Worm (Caenorhabditis elegans) whole organism, mixed stage, embryonic: ENCODE results near the gene algn-12.

ENCODE experiments used
- M03D4.4 ChIP-seq: sonication (generic microtip); optimal IDR thresholded peaks from 2 replicates; lab custom pipeline; 2017; ENCODE audit warnings: mild to moderate bottlenecking, missing genetic modification characterization, missing compliant biosample characterization
- bed-3 ChIP-seq: fragments of 200-800 bp; sonication (Bioruptor generic); optimal IDR thresholded peaks from 3 replicates; lab custom pipeline; 2018; ENCODE audit warnings: mild to moderate bottlenecking, missing genetic modification characterization, moderate library complexity, missing compliant biosample characterization
- blmp-1 ChIP-seq: fragments of 150-350 bp; optimal IDR thresholded peaks from 2 replicates; lab custom pipeline; 2014; ENCODE audit warnings: missing biosample characterization, missing genetic modification characterization
- ceh-43 ChIP-seq: fragments of 200-800 bp; sonication (Bioruptor generic); optimal IDR thresholded peaks from 2 replicates; lab custom pipeline; 2018; ENCODE audit warnings: mild to moderate bottlenecking, missing genetic modification characterization, moderate library complexity, missing compliant biosample characterization
- ceh-83 ChIP-seq: fragments of 200-800 bp; sonication (Bioruptor generic); optimal IDR thresholded peaks from 2 replicates; lab custom pipeline; 2018; ENCODE audit warnings: mild to moderate bottlenecking, missing genetic modification characterization, missing compliant biosample characterization
- ces-1 ChIP-seq: fragments of 150-350 bp; optimal IDR thresholded peaks from 2 replicates; lab custom pipeline; 2014; ENCODE audit warnings: missing biosample characterization, missing genetic modification reagents, missing genetic modification characterization
- cnd-1 ChIP-seq: fragments of 200-800 bp; sonication (Bioruptor generic); optimal IDR thresholded peaks from 2 replicates; lab custom pipeline; 2018; ENCODE audit warnings: mild to moderate bottlenecking, missing genetic modification characterization, missing compliant biosample characterization
- drap-1 ChIP-seq: fragments of 200-800 bp; sonication (Bioruptor generic); optimal IDR thresholded peaks from 3 replicates; lab custom pipeline; 2018; ENCODE audit warnings: mild to moderate bottlenecking, missing genetic modification characterization, missing compliant biosample characterization
- elt-1 ChIP-seq: sonication (generic microtip); optimal IDR thresholded peaks from 2 replicates; lab custom pipeline; 2017; ENCODE audit warnings: missing genetic modification characterization, mild to moderate bottlenecking, missing compliant biosample characterization, antibody characterized with exemption, moderate library complexity, borderline replicate concordance; ENCODE audit not compliant: insufficient read depth
- elt-3 ChIP-seq: fragments of 150-350 bp; optimal IDR thresholded peaks from 2 replicates; lab custom pipeline; 2014; ENCODE audit warnings: missing biosample characterization, missing genetic modification characterization
- ham-2 ChIP-seq: fragments of 200-800 bp; sonication (Bioruptor generic); optimal IDR thresholded peaks from 2 replicates; lab custom pipeline; 2018; ENCODE audit warnings: mild to moderate bottlenecking, missing genetic modification characterization, missing compliant biosample characterization
- lsy-2 ChIP-seq: fragments of 150-350 bp; optimal IDR thresholded peaks from 2 replicates; lab custom pipeline; 2014; ENCODE audit warnings: missing biosample characterization, missing genetic modification characterization
- mab-5 ChIP-seq: fragments of 150-350 bp; optimal IDR thresholded peaks from 2 replicates; lab custom pipeline; 2014; ENCODE audit warnings: missing biosample characterization, missing genetic modification characterization
- mep-1 ChIP-seq: fragments of 150-350 bp; optimal IDR thresholded peaks from 2 replicates; lab custom pipeline; 2017; ENCODE audit warnings: missing biosample characterization, missing genetic modification reagents, missing genetic modification characterization, inconsistent platforms
- nhr-2 ChIP-seq: fragments of 150-350 bp; optimal IDR thresholded peaks from 2 replicates; lab custom pipeline; 2014; ENCODE audit warnings: missing biosample characterization, missing genetic modification characterization
- nhr-237 ChIP-seq: fragments of 150-350 bp; optimal IDR thresholded peaks from 2 replicates; lab custom pipeline; 2014; ENCODE audit warnings: missing biosample characterization, missing genetic modification characterization
- nhr-76 ChIP-seq: sonication (generic microtip); optimal IDR thresholded peaks from 2 replicates; lab custom pipeline; 2017; ENCODE audit warnings: missing biosample characterization, missing genetic modification characterization
- pha-4 ChIP-seq: fragments of 150-350 bp; optimal IDR thresholded peaks from 2 replicates; lab custom pipeline; 2018; ENCODE audit warnings: missing biosample characterization, missing genetic modification reagents, missing genetic modification characterization
- sem-2 ChIP-seq: fragments of 200-800 bp; sonication (Bioruptor generic); optimal IDR thresholded peaks from 2 replicates; lab custom pipeline; 2018; ENCODE audit warnings: mild to moderate bottlenecking, missing genetic modification characterization, missing compliant biosample characterization
- snpc-4 ChIP-seq: fragments of 150-350 bp; optimal IDR thresholded peaks from 2 replicates; lab custom pipeline; 2014; ENCODE audit warnings: missing biosample characterization, missing genetic modification characterization
- sptf-1 ChIP-seq: sonication (generic microtip); optimal IDR thresholded peaks from 2 replicates; lab custom pipeline; 2017; ENCODE audit warnings: mild to moderate bottlenecking, missing genetic modification characterization, moderate library complexity, missing compliant biosample characterization
- tbx-8 ChIP-seq: fragments of 200-800 bp; sonication (Bioruptor generic); optimal IDR thresholded peaks from 2 replicates; lab custom pipeline; 2018; ENCODE audit warnings: mild to moderate bottlenecking, missing genetic modification characterization, moderate library complexity, missing compliant biosample characterization
- unc-39 ChIP-seq: fragments of 150-350 bp; optimal IDR thresholded peaks from 2 replicates; lab custom pipeline; 2014; ENCODE audit warnings: missing biosample characterization, missing genetic modification characterization
- unc-62 ChIP-seq: fragments of 150-350 bp; optimal IDR thresholded peaks from 2 replicates; lab custom pipeline; 2014; ENCODE audit warnings: missing biosample characterization, missing genetic modification reagents, missing genetic modification characterization
- ztf-11 ChIP-seq: fragments of 150-350 bp; optimal IDR thresholded peaks from 2 replicates; lab custom pipeline; 2014; ENCODE audit warnings: missing biosample characterization, missing genetic modification characterization

The algn-12 gene

ce11 chrV:8040247-8041084 is 5.6 kb downstream of the algn-12 start:
- TF ChIP-seq unc-39 (tag; lab: Kevin White, UChicago) = no peak
- no peak for TF ChIP-seq elt-1 (tag; lab: Kevin White, UChicago)
- TF ChIP-seq tbx-8 (GFP tag; lab: Kevin White, UChicago) = peak; percentile 38
- no peak for TF ChIP-seq nhr-76
- TF ChIP-seq drap-1 (GFP tag; lab: Kevin White, UChicago) = no peak
- peak; percentile 43 for TF ChIP-seq unc-62 (GFP tag; lab: Kevin White, UChicago)
- TF ChIP-seq blmp-1 (tag; lab: Kevin White, UChicago) = peak; percentile 70
- TF ChIP-seq elt-3 = peak; percentile 52
- no peak for TF ChIP-seq ham-2
- no peak for TF ChIP-seq mab-5 (tag; lab: Kevin White, UChicago)

- TF ChIP-seq ceh-83 (GFP tag; lab: Kevin White, UChicago) (no peak), tbx-8 (GFP tag; lab: Kevin White, UChicago) (no peak), elt-3 (no peak), sem-2 (GFP tag; lab: Kevin White, UChicago) (no peak), blmp-1 (tag; lab: Kevin White, UChicago) (no peak), drap-1 (GFP tag; lab: Kevin White, UChicago) (no peak), M03D4.4 (tag; lab: Kevin White, UChicago) (no peak), sptf-1 (tag; lab: Kevin White, UChicago) (no peak), nhr-237 (tag; lab: Kevin White, UChicago) (no peak), pha-4 (no peak), bed-3 (GFP tag; lab: Kevin White, UChicago) (no peak), ces-1 (GFP tag; lab: Kevin White, UChicago) (no peak), cnd-1 (tag; lab: Kevin White, UChicago) (no peak), lsy-2 (tag; lab: Kevin White, UChicago) (no peak), snpc-4 (tag; lab: Kevin White, UChicago) (no peak), unc-39 (tag; lab: Kevin White, UChicago) (no peak)
These were observed 6.5 kb downstream of the algn-12 start for ce11 chrV:8041336-8041868.

ce11 chrV:8043664-8044063 is 8.8 kb downstream of the algn-12 start:
- TF ChIP-seq bed-3 (GFP tag; lab: Kevin White, UChicago) (no peak), elt-1 (tag; lab: Kevin White, UChicago) (peak; percentile 38)

- TF ChIP-seq ham-2 (peak; percentile 51), unc-62 (GFP tag; lab: Kevin White, UChicago) (peak; percentile 49), ceh-43 (no peak), elt-1 (tag; lab: Kevin White, UChicago) (peak; percentile 54), nhr-2 (peak; percentile 49)
- TF ChIP-seq, all 35 proteins: peak for 4
These were observed 10.0 kb downstream of the algn-12 start for ce11 chrV:8044957-8045356.

- TF ChIP-seq unc-62 (GFP tag; lab: Kevin White, UChicago) (no peak), mab-5 (tag; lab: Kevin White, UChicago) (no peak), bed-3 (GFP tag; lab: Kevin White, UChicago) (no peak), mep-1 (tag; lab: Kevin White, UChicago) (no peak), lsy-2 (tag; lab: Kevin White, UChicago) (no peak), nhr-2 (no peak)
- TF ChIP-seq, all 35 proteins: peak for 0
These were observed 11.8 kb downstream of the algn-12 start, which contains the start of gene ZC513.3 for ce11 chrV:8046706-8047105. Gene ZC513.3 (plus strand): TSS chrV:8047006.

- no peak for TF ChIP-seq ztf-11 (tag; lab: Kevin White, UChicago)
These were observed 15.3 kb downstream of the algn-12 start for ce11 chrV:8050059-8050677.
